Worm (Caenorhabditis elegans) whole organism, L1 larva: Measurements from ENCODE around the gene ska-3.
A peak's percentile ranks its signal among the peaks of the same experiment; 100 is the strongest.

Experiments used
- F16B12.6 ChIP-seq: fragments of 150-350 bp; optimal IDR thresholded peaks from 2 replicates; lab custom pipeline; 2014; ENCODE audit warnings: missing biosample characterization, missing genetic modification characterization
- aly-2 ChIP-seq: fragments of 150-350 bp; optimal IDR thresholded peaks from 2 replicates; lab custom pipeline; 2014; ENCODE audit warnings: missing biosample characterization, missing genetic modification characterization
- ceh-8 ChIP-seq: fragments of 200-800 bp; sonication (Bioruptor generic); optimal IDR thresholded peaks from 2 replicates; lab custom pipeline; 2018; ENCODE audit warnings: mild to moderate bottlenecking, missing genetic modification characterization, moderate library complexity, missing compliant biosample characterization
- ceh-82 ChIP-seq, 3 experiments: fragments of 150-350 bp in 1 of 3; sonication (generic microtip) in 2 of 3; optimal IDR thresholded peaks; 2 replicates each; lab custom pipeline; 2014 to 2017; ENCODE audit warnings: missing biosample characterization in 3 of 3, missing genetic modification characterization in 3 of 3
- ceh-88 ChIP-seq: fragments of 200-800 bp; sonication (Bioruptor generic); IDR thresholded peaks from 2 replicates; pipeline ENCODE4 v1.3.6; 2022; ENCODE audit warnings: missing genetic modification characterization, missing compliant biosample characterization
- ces-1 ChIP-seq: fragments of 150-350 bp; optimal IDR thresholded peaks from 2 replicates; lab custom pipeline; 2014; ENCODE audit warnings: missing biosample characterization, missing genetic modification reagents, missing genetic modification characterization
- dpl-1 ChIP-seq, 3 experiments: fragments of 150-350 bp in 2 of 3; sonication (generic microtip) in 1 of 3; optimal IDR thresholded peaks; 2 replicates each; lab custom pipeline; 2014 to 2017; ENCODE audit warnings: missing biosample characterization in 3 of 3, missing genetic modification characterization in 3 of 3, missing genetic modification reagents in 3 of 3
- dsc-1 ChIP-seq: sonication (generic microtip); optimal IDR thresholded peaks from 2 replicates; lab custom pipeline; 2016; ENCODE audit warnings: mild to moderate bottlenecking, missing genetic modification characterization, missing compliant biosample characterization
- efl-1 ChIP-seq, 4 experiments: fragments of 150-350 bp; optimal IDR thresholded peaks in 3 of 4; peaks in 1 of 4; 1 replicate in 1 of 4; 2 replicates in 3 of 4; lab custom pipeline; 2014; ENCODE audit warnings: missing biosample characterization in 2 of 4, missing genetic modification characterization in 2 of 4, missing genetic modification reagents in 2 of 4
- egl-13 ChIP-seq: sonication (generic microtip); optimal IDR thresholded peaks from 2 replicates; lab custom pipeline; 2016; ENCODE audit warnings: missing genotype, missing genetic modification reagents, missing genetic modification characterization, missing compliant biosample characterization
- egl-27 ChIP-seq, 2 experiments: fragments of 150-350 bp in 1 of 2; sonication (generic microtip); optimal IDR thresholded peaks; 3 replicates each; lab custom pipeline; 2017 to 2018; ENCODE audit warnings: missing biosample characterization in 2 of 2, missing genetic modification characterization in 2 of 2, missing genetic modification reagents in 2 of 2
- fkh-10 ChIP-seq: sonication (generic microtip); optimal IDR thresholded peaks from 2 replicates; lab custom pipeline; 2017; ENCODE audit warnings: missing biosample characterization, missing genetic modification reagents, missing genetic modification characterization
- fkh-8 ChIP-seq: sonication (generic microtip); optimal IDR thresholded peaks from 2 replicates; lab custom pipeline; 2016; ENCODE audit warnings: mild to moderate bottlenecking, missing genetic modification characterization, missing compliant biosample characterization
- fos-1 ChIP-seq: fragments of 150-350 bp; optimal IDR thresholded peaks from 2 replicates; lab custom pipeline; 2014; ENCODE audit warnings: missing biosample characterization, missing genetic modification characterization
- grh-1 ChIP-seq: fragments of 200-800 bp; sonication (Bioruptor generic); IDR thresholded peaks from 2 replicates; pipeline ENCODE4 v1.3.6; 2022; ENCODE audit warnings: missing genetic modification reagents, missing genetic modification characterization, missing compliant biosample characterization
- jun-1 ChIP-seq: fragments of 150-350 bp; optimal IDR thresholded peaks from 2 replicates; lab custom pipeline; 2014; ENCODE audit warnings: missing biosample characterization, missing genetic modification reagents, missing genetic modification characterization
- lin-14 ChIP-seq: fragments of 200-800 bp; sonication (Bioruptor generic); optimal IDR thresholded peaks from 2 replicates; lab custom pipeline; 2018; ENCODE audit warnings: mild to moderate bottlenecking, missing genetic modification characterization, moderate library complexity, missing compliant biosample characterization
- lin-39 ChIP-seq: fragments of 150-350 bp; optimal IDR thresholded peaks from 2 replicates; lab custom pipeline; 2014; ENCODE audit warnings: missing biosample characterization, missing genetic modification reagents, missing genetic modification characterization
- lir-3 ChIP-seq: sonication (generic microtip); optimal IDR thresholded peaks from 2 replicates; lab custom pipeline; 2016; ENCODE audit warnings: mild to moderate bottlenecking, missing genetic modification characterization, moderate library complexity, missing compliant biosample characterization; ENCODE audit not compliant: poor library complexity
- lsy-2 ChIP-seq, 2 experiments: fragments of 150-350 bp; optimal IDR thresholded peaks; 2 replicates each; lab custom pipeline; 2014; ENCODE audit warnings: missing biosample characterization in 2 of 2, missing genetic modification characterization in 2 of 2
- mdl-1 ChIP-seq, 2 experiments: fragments of 150-350 bp; optimal IDR thresholded peaks; 2 replicates each; lab custom pipeline; 2014 to 2017; ENCODE audit warnings: missing biosample characterization in 2 of 2, missing genetic modification characterization in 2 of 2, inconsistent platforms in 1 of 2
- mep-1 ChIP-seq: fragments of 150-350 bp; optimal IDR thresholded peaks from 2 replicates; lab custom pipeline; 2014; ENCODE audit warnings: missing biosample characterization, missing genetic modification characterization
- nhr-11 ChIP-seq: fragments of 150-350 bp; optimal IDR thresholded peaks from 2 replicates; lab custom pipeline; 2014; ENCODE audit warnings: missing biosample characterization, missing genetic modification characterization
- nhr-19 ChIP-seq: fragments of 200-800 bp; sonication (Bioruptor generic); conservative IDR thresholded peaks from 2 replicates; pipeline ENCODE4 v1.3.6; 2022; ENCODE audit warnings: missing genetic modification characterization, missing compliant biosample characterization
- nhr-20 ChIP-seq: sonication (generic microtip); optimal IDR thresholded peaks from 2 replicates; lab custom pipeline; 2016; ENCODE audit warnings: mild to moderate bottlenecking, missing genetic modification characterization, missing compliant biosample characterization
- nhr-237 ChIP-seq: fragments of 150-350 bp; optimal IDR thresholded peaks from 2 replicates; lab custom pipeline; 2014; ENCODE audit warnings: missing biosample characterization, missing genetic modification characterization
- nhr-47 ChIP-seq: sonication (generic microtip); optimal IDR thresholded peaks from 2 replicates; lab custom pipeline; 2016; ENCODE audit warnings: mild to moderate bottlenecking, missing genetic modification characterization, moderate library complexity, missing compliant biosample characterization
- nhr-71 ChIP-seq: sonication (generic microtip); optimal IDR thresholded peaks from 2 replicates; lab custom pipeline; 2016; ENCODE audit warnings: mild to moderate bottlenecking, missing genetic modification characterization, moderate library complexity, missing compliant biosample characterization
- nhr-85 ChIP-seq: sonication (generic microtip); peaks from one replicate; lab custom pipeline; 2016; ENCODE audit warnings: missing genetic modification characterization, inconsistent platforms, missing compliant biosample characterization
- pax-3 ChIP-seq: fragments of 200-800 bp; sonication (Bioruptor generic); optimal IDR thresholded peaks from 2 replicates; lab custom pipeline; 2018; ENCODE audit warnings: mild to moderate bottlenecking, missing genetic modification characterization, moderate library complexity, missing compliant biosample characterization
- rnt-1 ChIP-seq: sonication (generic microtip); optimal IDR thresholded peaks from 2 replicates; lab custom pipeline; 2016; ENCODE audit warnings: mild to moderate bottlenecking, missing genetic modification characterization, moderate library complexity, missing compliant biosample characterization
- skn-1 ChIP-seq: fragments of 150-350 bp; optimal IDR thresholded peaks from 2 replicates; lab custom pipeline; 2014; ENCODE audit warnings: missing biosample characterization, missing genetic modification characterization
- snpc-4 ChIP-seq: fragments of 150-350 bp; optimal IDR thresholded peaks from 2 replicates; lab custom pipeline; 2014; ENCODE audit warnings: missing biosample characterization, missing genetic modification characterization
- snu-23 ChIP-seq: sonication (generic microtip); optimal IDR thresholded peaks from 2 replicates; lab custom pipeline; 2016; ENCODE audit warnings: missing genetic modification characterization, missing compliant biosample characterization
- sox-4 ChIP-seq: sonication (generic microtip); optimal IDR thresholded peaks from 2 replicates; lab custom pipeline; 2016; ENCODE audit warnings: missing genetic modification characterization, missing compliant biosample characterization
- sptf-1 ChIP-seq: fragments of 150-350 bp; optimal IDR thresholded peaks from 2 replicates; lab custom pipeline; 2014; ENCODE audit warnings: missing biosample characterization, missing genetic modification characterization
- sup-37 ChIP-seq: fragments of 200-800 bp; sonication (Bioruptor generic); optimal IDR thresholded peaks from 2 replicates; lab custom pipeline; 2018; ENCODE audit warnings: mild to moderate bottlenecking, missing genetic modification characterization, missing compliant biosample characterization
- swsn-7 ChIP-seq: sonication (generic microtip); optimal IDR thresholded peaks from 2 replicates; lab custom pipeline; 2016; ENCODE audit warnings: missing genetic modification characterization, missing compliant biosample characterization
- unc-62 ChIP-seq: fragments of 150-350 bp; optimal IDR thresholded peaks from 2 replicates; lab custom pipeline; 2014; ENCODE audit warnings: missing biosample characterization, missing genetic modification reagents, missing genetic modification characterization
- unc-86 ChIP-seq: sonication (generic microtip); optimal IDR thresholded peaks from 2 replicates; lab custom pipeline; 2016; ENCODE audit warnings: missing genetic modification characterization, missing compliant biosample characterization
- unc-98 ChIP-seq: fragments of 200-800 bp; sonication (Bioruptor generic); IDR thresholded peaks from 2 replicates; pipeline ENCODE4 v1.3.6; 2022; ENCODE audit warnings: missing genetic modification characterization, missing compliant biosample characterization
- vab-15 ChIP-seq: sonication (generic microtip); optimal IDR thresholded peaks from 2 replicates; lab custom pipeline; 2017; ENCODE audit warnings: missing genotype, mild to moderate bottlenecking, missing genetic modification characterization, missing compliant biosample characterization
- xbp-1 ChIP-seq: sonication (generic microtip); optimal IDR thresholded peaks from 2 replicates; lab custom pipeline; 2016; ENCODE audit warnings: missing genetic modification characterization, missing compliant biosample characterization
- zag-1 ChIP-seq: fragments of 150-350 bp; optimal IDR thresholded peaks from 2 replicates; lab custom pipeline; 2014; ENCODE audit warnings: missing biosample characterization, missing genetic modification characterization
- ztf-11 ChIP-seq, 2 experiments: sonication (generic microtip); optimal IDR thresholded peaks; 2 replicates each; lab custom pipeline; 2016 to 2017; ENCODE audit warnings: missing genetic modification characterization in 2 of 2, missing biosample characterization in 1 of 2, missing compliant biosample characterization in 1 of 2
- ztf-4 ChIP-seq: fragments of 150-350 bp; optimal IDR thresholded peaks from 2 replicates; lab custom pipeline; 2014; ENCODE audit warnings: missing biosample characterization, missing genetic modification characterization

The ska-3 gene

DNA sequence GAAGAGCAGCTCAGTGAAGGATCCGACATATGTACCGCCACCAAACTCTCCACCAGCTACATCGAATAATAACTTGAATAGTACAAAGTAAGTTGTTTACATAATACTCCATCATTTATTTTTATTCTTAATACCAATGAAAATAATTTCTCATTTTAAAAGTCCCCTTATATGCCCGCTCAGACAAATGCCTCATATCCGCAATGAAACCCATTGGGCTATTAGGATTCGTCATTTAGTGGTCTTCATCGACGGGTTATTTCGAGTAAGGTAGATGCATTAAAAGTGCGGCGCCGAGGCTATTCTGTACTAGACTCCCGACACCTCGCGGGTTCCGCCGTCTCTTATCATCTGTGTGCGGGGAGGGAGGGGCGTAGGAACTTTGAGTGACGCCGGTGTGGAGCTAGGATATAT, 25.1 kb downstream of the ska-3 start (continued):
- TF ChIP-seq sptf-1 (tag; lab: Kevin White, UChicago) (no peak), nhr-47 (tag; lab: Kevin White, UChicago) (peak; percentile 77), nhr-85 (tag; lab: Kevin White, UChicago) (peak; percentile 85), efl-1 (optimal IDR thresholded peaks at IDR 0.05; lab: Kevin White, UChicago) (peak; percentile 25 to 48), efl-1 (GFP tag; optimal IDR thresholded peaks at IDR 0.05 in 1 of 2; lab: Kevin White, UChicago) (peak in 1 of 2 experiments; percentile 93), xbp-1 (peak; percentile 26), sox-4 (tag; lab: Kevin White, UChicago) (no peak), nhr-71 (tag; lab: Kevin White, UChicago) (peak; percentile 75), lin-14 (GFP tag; lab: Kevin White, UChicago) (peak; percentile 44), F16B12.6 (tag; lab: Kevin White, UChicago) (no peak), rnt-1 (tag; lab: Kevin White, UChicago) (peak; percentile 71), lin-39 (peak; percentile 25), ztf-11 (tag; optimal IDR thresholded peaks at IDR 0.05; lab: Kevin White, UChicago) (peak in 1 of 2 experiments; percentile 1), lir-3 (peak; percentile 20), swsn-7 (tag; lab: Kevin White, UChicago) (peak; percentile 44)

DNA sequence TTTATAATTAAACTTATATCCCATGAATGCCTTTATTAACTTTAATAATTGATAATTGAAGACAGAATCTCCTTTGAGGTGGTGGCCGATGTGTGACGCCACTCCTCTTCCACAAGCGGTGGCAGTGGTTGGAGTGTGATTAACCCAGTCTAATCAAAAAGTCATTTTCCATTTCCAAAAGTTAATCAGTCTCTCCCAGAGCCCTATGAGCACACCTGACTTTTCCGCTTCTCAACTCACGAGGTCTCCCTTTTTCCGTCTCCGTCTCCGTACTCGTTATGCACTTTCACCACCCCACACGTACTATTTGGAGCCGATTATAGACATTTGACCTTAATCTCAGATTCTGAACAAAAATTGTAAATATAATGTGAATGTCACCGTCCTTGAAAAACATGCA, 36.1 kb downstream of the ska-3 start:
- TF ChIP-seq nhr-71 (tag; lab: Kevin White, UChicago) (peak; percentile 21), ztf-4 (no peak), ztf-11 (tag; optimal IDR thresholded peaks at IDR 0.05; lab: Kevin White, UChicago) (no peak), lin-39 (no peak), vab-15 (no peak), ceh-82 (tag; optimal IDR thresholded peaks at IDR 0.05; lab: Kevin White, UChicago) (no peak), mdl-1 (tag; optimal IDR thresholded peaks at IDR 0.05; lab: Kevin White, UChicago) (no peak), nhr-85 (tag; lab: Kevin White, UChicago) (peak; percentile 46), unc-98 (no peak), dsc-1 (tag; lab: Kevin White, UChicago) (peak; percentile 19), efl-1 (optimal IDR thresholded peaks at IDR 0.05; lab: Kevin White, UChicago) (no peak), efl-1 (GFP tag; optimal IDR thresholded peaks at IDR 0.05 in 1 of 2; lab: Kevin White, UChicago) (peak in 1 of 2 experiments; percentile 49), egl-27 (tag; optimal IDR thresholded peaks at IDR 0.05; lab: Kevin White, UChicago) (no peak), lin-14 (GFP tag; lab: Kevin White, UChicago) (peak; percentile 5), sup-37 (GFP tag; lab: Kevin White, UChicago) (no peak), ces-1 (GFP tag; lab: Kevin White, UChicago) (no peak), nhr-20 (no peak), nhr-19 (GFP tag; lab: Robert Waterston, UW) (no peak), fkh-8 (tag; lab: Kevin White, UChicago) (peak; percentile 56), ceh-8 (GFP tag; lab: Kevin White, UChicago) (peak; percentile 2), fkh-10 (GFP tag; lab: Kevin White, UChicago) (no peak), mep-1 (tag; lab: Kevin White, UChicago) (no peak)

- TF ChIP-seq dpl-1 (GFP tag; optimal IDR thresholded peaks at IDR 0.05; lab: Kevin White, UChicago) (peak in 1 of 3 experiments; percentile 28), dsc-1 (tag; lab: Kevin White, UChicago) (peak; percentile 43), sup-37 (GFP tag; lab: Kevin White, UChicago) (no peak), mep-1 (tag; lab: Kevin White, UChicago) (peak; percentile 15), snpc-4 (tag; lab: Kevin White, UChicago) (peak; percentile 13), ceh-88 (GFP tag; lab: Robert Waterston, UW) (no peak), nhr-71 (tag; lab: Kevin White, UChicago) (peak; percentile 78), xbp-1 (peak; percentile 28), grh-1 (no peak), unc-62 (GFP tag; lab: Kevin White, UChicago) (no peak), unc-86 (tag; lab: Kevin White, UChicago) (peak; percentile 76), skn-1 (tag; lab: Kevin White, UChicago) (no peak), aly-2 (tag; lab: Kevin White, UChicago) (peak; percentile 42), snu-23 (GFP tag; lab: Kevin White, UChicago) (peak; percentile 51), nhr-237 (tag; lab: Kevin White, UChicago) (no peak), rnt-1 (tag; lab: Kevin White, UChicago) (peak; percentile 16), fos-1 (tag; lab: Kevin White, UChicago) (peak; percentile 36), egl-27 (tag; optimal IDR thresholded peaks at IDR 0.05; lab: Kevin White, UChicago) (no peak), pax-3 (no peak), F16B12.6 (tag; lab: Kevin White, UChicago) (no peak), efl-1 (optimal IDR thresholded peaks at IDR 0.05; lab: Kevin White, UChicago) (peak; percentile 34 to 53), efl-1 (GFP tag; optimal IDR thresholded peaks at IDR 0.05 in 1 of 2; lab: Kevin White, UChicago) (peak in 1 of 2 experiments; percentile 6), zag-1 (tag; lab: Kevin White, UChicago) (no peak), lin-14 (GFP tag; lab: Kevin White, UChicago) (peak; percentile 86), ces-1 (GFP tag; lab: Kevin White, UChicago) (no peak), nhr-11 (tag; lab: Kevin White, UChicago) (peak; percentile 15), jun-1 (tag; lab: Kevin White, UChicago) (no peak), lsy-2 (tag; optimal IDR thresholded peaks at IDR 0.05; lab: Kevin White, UChicago) (peak; percentile 43 to 62), egl-13 (tag; lab: Kevin White, UChicago) (peak; percentile 57)
Measured at ce11 chrIII:5639893-5640292, 38.9 kb downstream of the ska-3 start.
